Fruit fly (Drosophila melanogaster) whole organism, adult: Measurements from ENCODE around the gene how.

Experiments used
- CG11617 ChIP-seq: fragments of 200-800 bp; sonication (Bioruptor generic); optimal IDR thresholded peaks from 2 replicates; lab custom pipeline; 2017; ENCODE audit warnings: mild to moderate bottlenecking, missing biosample characterization, missing genetic modification reagents, missing genetic modification characterization
- CG12768 ChIP-seq: fragments of 200-800 bp; sonication (Bioruptor generic); optimal IDR thresholded peaks from 2 replicates; lab custom pipeline; 2017; ENCODE audit warnings: missing biosample characterization, missing genetic modification characterization, mild to moderate bottlenecking, moderate library complexity, missing genetic modification reagents
- CG14711 ChIP-seq: fragments of 200-800 bp; sonication (Bioruptor generic); optimal IDR thresholded peaks from 2 replicates; lab custom pipeline; 2018; ENCODE audit warnings: missing biosample characterization, mild to moderate bottlenecking, missing genetic modification characterization, moderate library complexity
- CG1620 ChIP-seq: fragments of 200-800 bp; sonication (Bioruptor generic); optimal IDR thresholded peaks from 2 replicates; lab custom pipeline; 2016; ENCODE audit warnings: missing biosample characterization, missing genetic modification characterization
- CG33017 ChIP-seq: fragments of 200-800 bp; sonication (Bioruptor generic); optimal IDR thresholded peaks from 2 replicates; lab custom pipeline; 2018; ENCODE audit warnings: missing biosample characterization, mild to moderate bottlenecking, missing genetic modification characterization, moderate library complexity
- CG5204 ChIP-seq: fragments of 200-800 bp; sonication (Bioruptor generic); optimal IDR thresholded peaks from 2 replicates; lab custom pipeline; 2016; ENCODE audit warnings: missing biosample characterization, missing genetic modification characterization
- CG7045 ChIP-seq: fragments of 200-800 bp; sonication (Bioruptor generic); optimal IDR thresholded peaks from 2 replicates; lab custom pipeline; 2017; ENCODE audit warnings: missing biosample characterization, mild to moderate bottlenecking, missing genetic modification characterization
- CG7101 ChIP-seq: fragments of 200-800 bp; sonication (Bioruptor generic); optimal IDR thresholded peaks from 2 replicates; lab custom pipeline; 2018; ENCODE audit warnings: missing biosample characterization, mild to moderate bottlenecking, missing genetic modification characterization, moderate library complexity
- Clk ChIP-seq: fragments of 200-800 bp; sonication (Bioruptor generic); optimal IDR thresholded peaks from 2 replicates; lab custom pipeline; 2017; ENCODE audit warnings: missing biosample characterization, missing genetic modification characterization
- Crg-1 ChIP-seq: fragments of 200-800 bp; sonication (Bioruptor generic); optimal IDR thresholded peaks from 2 replicates; lab custom pipeline; 2016; ENCODE audit warnings: missing biosample characterization, missing genetic modification characterization
- Hr96 ChIP-seq: fragments of 200-800 bp; sonication (Bioruptor generic); optimal IDR thresholded peaks from 2 replicates; lab custom pipeline; 2016; ENCODE audit warnings: missing biosample characterization, missing genetic modification characterization
- Mnt ChIP-seq: fragments of 200-800 bp; sonication (Bioruptor generic); optimal IDR thresholded peaks from 2 replicates; lab custom pipeline; 2016; ENCODE audit warnings: missing biosample characterization, mild to moderate bottlenecking, missing genetic modification characterization
- bab1 ChIP-seq: fragments of 200-800 bp; sonication (Bioruptor generic); optimal IDR thresholded peaks from 3 replicates; lab custom pipeline; 2019; ENCODE audit warnings: missing biosample characterization, mild to moderate bottlenecking, missing genetic modification characterization, moderate library complexity
- cic ChIP-seq: fragments of 200-800 bp; sonication (Bioruptor generic); optimal IDR thresholded peaks from 2 replicates; lab custom pipeline; 2017; ENCODE audit warnings: missing biosample characterization, mild to moderate bottlenecking, missing genetic modification characterization, moderate library complexity
- cnc ChIP-seq, 2 experiments: fragments of >200 bp; optimal IDR thresholded peaks; 2 replicates each; lab custom pipeline; 2017
- kay ChIP-seq: fragments of 200-800 bp; sonication (Bioruptor generic); peaks from one replicate; lab custom pipeline; 2016; ENCODE audit warnings: missing biosample characterization, missing genetic modification characterization, borderline replicate concordance
- ovo ChIP-seq: fragments of 200-800 bp; sonication (Bioruptor generic); optimal IDR thresholded peaks from 2 replicates; lab custom pipeline; 2016; ENCODE audit warnings: missing biosample characterization, missing genetic modification characterization
- pad ChIP-seq: fragments of 200-800 bp; sonication (Bioruptor generic); optimal IDR thresholded peaks from 3 replicates; lab custom pipeline; 2017; ENCODE audit warnings: missing biosample characterization, missing genetic modification characterization, mild to moderate bottlenecking, moderate library complexity, missing genetic modification reagents
- tj ChIP-seq: fragments of 200-800 bp; sonication (Bioruptor generic); optimal IDR thresholded peaks from 3 replicates; lab custom pipeline; 2017; ENCODE audit warnings: missing biosample characterization, mild to moderate bottlenecking, missing genetic modification characterization, moderate library complexity
- toe ChIP-seq: fragments of 200-800 bp; sonication (Bioruptor generic); optimal IDR thresholded peaks from 2 replicates; lab custom pipeline; 2016; ENCODE audit warnings: missing biosample characterization, missing genetic modification characterization

The how gene

dm6 chr3R:22031738-22032137 is 10.3 kb upstream of the how start, which contains the start of gene CG13409:
Gene CG13409, minus strand, starts transcription at chr3R:22031900.
- TF ChIP-seq Crg-1 (GFP tag; lab: Kevin White, UChicago): no peak
- TF ChIP-seq tj (GFP tag; lab: Kevin White, UChicago): no peak
- TF ChIP-seq pad (GFP tag; lab: Kevin White, UChicago): no peak
- TF ChIP-seq CG12768: no peak
- TF ChIP-seq Clk (GFP tag; lab: Kevin White, UChicago): no peak

- TF ChIP-seq CG12768 (no peak), Mnt (GFP tag; lab: Kevin White, UChicago) (peak; percentile 52), kay (GFP tag; lab: Kevin White, UChicago) (no peak), cnc (optimal IDR thresholded peaks at IDR 0.05; lab: Kevin White, UChicago) (no peak), CG5204 (GFP tag; lab: Kevin White, UChicago) (no peak), CG11617 (GFP tag; lab: Kevin White, UChicago) (peak; percentile 50), Crg-1 (GFP tag; lab: Kevin White, UChicago) (no peak), CG33017 (tag; lab: Kevin White, UChicago) (no peak), CG7045 (GFP tag; lab: Kevin White, UChicago) (no peak), ovo (GFP tag; lab: Kevin White, UChicago) (no peak), toe (no peak), pad (GFP tag; lab: Kevin White, UChicago) (no peak), CG1620 (no peak), Clk (GFP tag; lab: Kevin White, UChicago) (no peak), Hr96 (GFP tag; lab: Kevin White, UChicago) (no peak), bab1 (GFP tag; lab: Kevin White, UChicago) (peak; percentile 72), CG14711 (tag; lab: Kevin White, UChicago) (no peak), cic (GFP tag; lab: Kevin White, UChicago) (peak; percentile 1), CG7101 (peak; percentile 17), tj (GFP tag; lab: Kevin White, UChicago) (no peak)
These were observed 7.7 kb upstream of the how start, which contains the start of the genes CG45099, CG6015, pit and Fadd for dm6 chr3R:22034160-22034742. Gene CG45099, minus strand, starts transcription at chr3R:22034286. Gene CG6015, minus strand, starts transcription at chr3R:22034286. Gene pit, plus strand, starts transcription at chr3R:22034298. Gene Fadd, plus strand, starts transcription at chr3R:22034455.

dm6 chr3R:22035552-22035951 is 6.4 kb upstream of the how start:
- TF ChIP-seq toe (no peak), Mnt (GFP tag; lab: Kevin White, UChicago) (peak; percentile 100), pad (GFP tag; lab: Kevin White, UChicago) (no peak), Crg-1 (GFP tag; lab: Kevin White, UChicago) (no peak), CG12768 (no peak), CG1620 (no peak), ovo (GFP tag; lab: Kevin White, UChicago) (no peak), cnc (optimal IDR thresholded peaks at IDR 0.05; lab: Kevin White, UChicago) (no peak), CG11617 (GFP tag; lab: Kevin White, UChicago) (no peak), CG14711 (tag; lab: Kevin White, UChicago) (peak; percentile 29), cic (GFP tag; lab: Kevin White, UChicago) (peak; percentile 15), bab1 (GFP tag; lab: Kevin White, UChicago) (peak; percentile 41), tj (GFP tag; lab: Kevin White, UChicago) (no peak), kay (GFP tag; lab: Kevin White, UChicago) (no peak), Hr96 (GFP tag; lab: Kevin White, UChicago) (no peak), CG33017 (tag; lab: Kevin White, UChicago) (no peak), CG7045 (GFP tag; lab: Kevin White, UChicago) (no peak), Clk (GFP tag; lab: Kevin White, UChicago) (no peak), CG7101 (no peak), CG5204 (GFP tag; lab: Kevin White, UChicago) (no peak)

- no peak for TF ChIP-seq Hr96 (GFP tag; lab: Kevin White, UChicago)
- no peak for TF ChIP-seq toe
- no peak for TF ChIP-seq pad (GFP tag; lab: Kevin White, UChicago)
- no peak for TF ChIP-seq ovo (GFP tag; lab: Kevin White, UChicago)
- TF ChIP-seq bab1 (GFP tag; lab: Kevin White, UChicago): no peak
- TF ChIP-seq cnc (optimal IDR thresholded peaks at IDR 0.05; lab: Kevin White, UChicago): no peak
- no peak for TF ChIP-seq CG12768
- no peak for TF ChIP-seq tj (GFP tag; lab: Kevin White, UChicago)
- no peak for TF ChIP-seq Clk (GFP tag; lab: Kevin White, UChicago)
- TF ChIP-seq kay (GFP tag; lab: Kevin White, UChicago): no peak
- TF ChIP-seq Mnt (GFP tag; lab: Kevin White, UChicago): no peak
- TF ChIP-seq CG7101: no peak
- TF ChIP-seq CG14711 (tag; lab: Kevin White, UChicago): no peak
These were observed 2.5 kb upstream of the how start for dm6 chr3R:22039480-22039879.

dm6 chr3R:22040400-22040799 is 1.6 kb upstream of the how start:
- TF ChIP-seq CG1620 (no peak), CG33017 (tag; lab: Kevin White, UChicago) (no peak), ovo (GFP tag; lab: Kevin White, UChicago) (no peak), CG14711 (tag; lab: Kevin White, UChicago) (no peak), CG11617 (GFP tag; lab: Kevin White, UChicago) (no peak), Clk (GFP tag; lab: Kevin White, UChicago) (no peak), pad (GFP tag; lab: Kevin White, UChicago) (no peak), tj (GFP tag; lab: Kevin White, UChicago) (no peak), CG12768 (no peak)
